Fruit fly (Drosophila melanogaster) whole organism, embryonic: ENCODE data around the gene Est-6.

Experiments
- Abd-B ChIP-seq: fragments of 200-800 bp; sonication (Bioruptor generic); optimal IDR thresholded peaks from 2 replicates; lab custom pipeline; 2018; ENCODE audit warnings: missing biosample characterization, mild to moderate bottlenecking, missing genetic modification characterization, moderate library complexity
- Aef1 ChIP-seq: fragments of 200-800 bp; sonication (Bioruptor generic); IDR thresholded peaks from 3 replicates; pipeline ENCODE4 v1.3.6; 2022; ENCODE audit warnings: missing biosample characterization, missing genetic modification characterization
- BEAF-32 ChIP-seq: fragments of 200-800 bp; sonication (Bioruptor generic); optimal IDR thresholded peaks from 3 replicates; lab custom pipeline; 2017; ENCODE audit warnings: missing biosample characterization, missing genetic modification characterization, mild to moderate bottlenecking, moderate library complexity, missing genetic modification reagents
- CG10543 ChIP-seq: fragments of 200-800 bp; sonication (Bioruptor generic); optimal IDR thresholded peaks from 3 replicates; lab custom pipeline; 2017; ENCODE audit warnings: missing biosample characterization, mild to moderate bottlenecking, missing genetic modification characterization, moderate library complexity
- CG11085 ChIP-seq: fragments of 200-800 bp; sonication (Bioruptor generic); IDR thresholded peaks from 2 replicates; pipeline ENCODE4 v1.3.6; 2022; ENCODE audit warnings: missing biosample characterization, missing genetic modification characterization
- CG11695 ChIP-seq: fragments of 200-800 bp; sonication (Bioruptor generic); IDR thresholded peaks from 3 replicates; pipeline ENCODE4 v1.3.6; 2022; ENCODE audit warnings: missing biosample characterization, missing genetic modification characterization
- CG12104 ChIP-seq: fragments of 200-800 bp; sonication (Bioruptor generic); optimal IDR thresholded peaks from 3 replicates; lab custom pipeline; 2016; ENCODE audit warnings: missing biosample characterization, missing genetic modification characterization
- CG14667 ChIP-seq: fragments of 200-800 bp; sonication (Bioruptor generic); IDR thresholded peaks from 2 replicates; pipeline ENCODE4 v1.3.6; 2022; ENCODE audit warnings: missing biosample characterization, missing genetic modification characterization
- CG14710 ChIP-seq: fragments of 200-800 bp; sonication (Bioruptor generic); optimal IDR thresholded peaks from 3 replicates; lab custom pipeline; 2019; ENCODE audit warnings: missing biosample characterization, mild to moderate bottlenecking, missing genetic modification characterization, moderate library complexity
- CG16815 ChIP-seq: fragments of 200-800 bp; sonication (Bioruptor generic); optimal IDR thresholded peaks from 3 replicates; lab custom pipeline; 2017; ENCODE audit warnings: missing biosample characterization, mild to moderate bottlenecking, missing genetic modification characterization
- CG2120 ChIP-seq: fragments of 200-800 bp; sonication (Bioruptor generic); optimal IDR thresholded peaks from 3 replicates; lab custom pipeline; 2016; ENCODE audit warnings: missing biosample characterization, missing genetic modification characterization
- CG34376 ChIP-seq: fragments of 200-800 bp; sonication (Bioruptor generic); optimal IDR thresholded peaks from 2 replicates; lab custom pipeline; 2018; ENCODE audit warnings: missing biosample characterization, mild to moderate bottlenecking, missing genetic modification characterization
- CG42726 ChIP-seq: fragments of 200-800 bp; sonication (Bioruptor generic); IDR thresholded peaks from 2 replicates; pipeline ENCODE4 v1.3.6; 2022; ENCODE audit warnings: missing biosample characterization, missing genetic modification characterization; ENCODE audit not compliant: partially characterized antibody
- CG4424 ChIP-seq: fragments of 200-800 bp; sonication (Bioruptor generic); optimal IDR thresholded peaks from 3 replicates; lab custom pipeline; 2016; ENCODE audit warnings: missing biosample characterization, missing genetic modification characterization
- CG7786 ChIP-seq: fragments of 200-800 bp; sonication (Bioruptor generic); optimal IDR thresholded peaks from 2 replicates; lab custom pipeline; 2016; ENCODE audit warnings: missing biosample characterization, missing genetic modification characterization
- CG7987 ChIP-seq: fragments of 200-800 bp; sonication (Bioruptor generic); optimal IDR thresholded peaks from 2 replicates; lab custom pipeline; 2018; ENCODE audit warnings: missing biosample characterization, mild to moderate bottlenecking, missing genetic modification characterization, moderate library complexity
- CG8478 ChIP-seq: fragments of >200 bp; optimal IDR thresholded peaks from 2 replicates; lab custom pipeline; 2018
- CG9727 ChIP-seq: fragments of 200-800 bp; sonication (Bioruptor generic); optimal IDR thresholded peaks from 3 replicates; lab custom pipeline; 2017; ENCODE audit warnings: missing biosample characterization, mild to moderate bottlenecking, missing genetic modification characterization
- CkIIα-i1 ChIP-seq: fragments of 200-800 bp; sonication (Bioruptor generic); IDR thresholded peaks from 2 replicates; pipeline ENCODE4 v1.3.6; 2022; ENCODE audit warnings: missing biosample characterization, missing genetic modification characterization
- Doc3 ChIP-seq: fragments of 200-800 bp; sonication (Bioruptor generic); IDR thresholded peaks from 3 replicates; pipeline ENCODE4 v1.3.6; 2022; ENCODE audit warnings: missing biosample characterization, missing genetic modification characterization; ENCODE audit not compliant: partially characterized antibody
- E2f2 ChIP-seq: fragments of 200-800 bp; sonication (Bioruptor generic); IDR thresholded peaks from 2 replicates; pipeline ENCODE4 v1.3.6; 2022; ENCODE audit warnings: missing biosample characterization, missing genetic modification characterization
- Ets65A ChIP-seq: fragments of 200-800 bp; sonication (Bioruptor generic); peaks from one replicate; lab custom pipeline; 2016; ENCODE audit warnings: missing biosample characterization, missing genetic modification characterization
- H15 ChIP-seq: fragments of 200-800 bp; sonication (Bioruptor generic); IDR thresholded peaks from 3 replicates; pipeline ENCODE4 v1.3.6; 2022; ENCODE audit warnings: missing biosample characterization, missing genetic modification characterization
- Hr78 ChIP-seq, 2 experiments: fragments of 200-800 bp in 1 of 2; fragments of >200 bp in 1 of 2; sonication (Bioruptor generic) in 1 of 2; optimal IDR thresholded peaks; 2 replicates each; lab custom pipeline; 2017 to 2019; ENCODE audit warnings: missing biosample characterization in 2 of 2, missing genetic modification characterization in 2 of 2, mild to moderate bottlenecking in 1 of 2, moderate library complexity in 1 of 2
- Hsf ChIP-seq: fragments of 200-800 bp; sonication (Bioruptor generic); optimal IDR thresholded peaks from 3 replicates; lab custom pipeline; 2016; ENCODE audit warnings: missing biosample characterization, missing genetic modification characterization
- Med ChIP-seq: fragments of 200-800 bp; sonication (Bioruptor generic); peaks from one replicate; lab custom pipeline; 2016; ENCODE audit warnings: missing biosample characterization, missing genetic modification characterization, mild to moderate bottlenecking, inconsistent platforms, moderate library complexity
- NFAT ChIP-seq: fragments of 200-800 bp; sonication (Bioruptor generic); IDR thresholded peaks from 2 replicates; pipeline ENCODE4 v1.3.6; 2022; ENCODE audit warnings: missing biosample characterization, missing genetic modification characterization
- NfI ChIP-seq: fragments of 200-800 bp; sonication (Bioruptor generic); optimal IDR thresholded peaks from 3 replicates; lab custom pipeline; 2018; ENCODE audit warnings: missing biosample characterization, mild to moderate bottlenecking, missing genetic modification characterization, moderate library complexity
- Pdp1 ChIP-seq, 2 experiments: fragments of 200-800 bp; sonication (Bioruptor generic); optimal IDR thresholded peaks; 3 replicates each; lab custom pipeline; 2016; ENCODE audit warnings: missing biosample characterization in 2 of 2, missing genetic modification characterization in 2 of 2, mild to moderate bottlenecking in 1 of 2, moderate library complexity in 1 of 2
- Usf ChIP-seq: fragments of 200-800 bp; sonication (Bioruptor generic); optimal IDR thresholded peaks from 2 replicates; lab custom pipeline; 2017; ENCODE audit warnings: missing genotype, missing biosample characterization, missing genetic modification characterization
- bigmax ChIP-seq: fragments of 200-800 bp; sonication (Bioruptor generic); optimal IDR thresholded peaks from 2 replicates; lab custom pipeline; 2018; ENCODE audit warnings: missing biosample characterization, mild to moderate bottlenecking, missing genetic modification characterization
- bowl ChIP-seq: fragments of 200-800 bp; sonication (Bioruptor generic); IDR thresholded peaks from 2 replicates; pipeline ENCODE4 v1.3.6; 2022; ENCODE audit warnings: missing biosample characterization, missing genetic modification characterization
- chinmo ChIP-seq: fragments of 200-800 bp; sonication (Bioruptor generic); IDR thresholded peaks from 4 replicates; pipeline ENCODE4 v1.3.6; 2022; ENCODE audit warnings: missing biosample characterization, missing genetic modification characterization; ENCODE audit not compliant: partially characterized antibody
- crol ChIP-seq: fragments of 200-800 bp; sonication (Bioruptor generic); IDR thresholded peaks from 2 replicates; pipeline ENCODE4 v1.3.6; 2022; ENCODE audit warnings: missing biosample characterization, missing genetic modification characterization
- disco-r ChIP-seq: fragments of 200-800 bp; sonication (Bioruptor generic); optimal IDR thresholded peaks from 2 replicates; lab custom pipeline; 2016; ENCODE audit warnings: missing biosample characterization, missing genetic modification characterization
- dm ChIP-seq: fragments of 200-800 bp; sonication (Bioruptor generic); optimal IDR thresholded peaks from 3 replicates; lab custom pipeline; 2016; ENCODE audit warnings: missing biosample characterization, missing genetic modification characterization
- esg ChIP-seq: fragments of 200-800 bp; sonication (Bioruptor generic); conservative IDR thresholded peaks from 2 replicates; pipeline ENCODE4 v1.3.6; 2022; ENCODE audit warnings: missing biosample characterization, missing genetic modification characterization
- gem ChIP-seq: fragments of 200-800 bp; sonication (Bioruptor generic); optimal IDR thresholded peaks from 2 replicates; lab custom pipeline; 2019; ENCODE audit warnings: missing biosample characterization, mild to moderate bottlenecking, missing genetic modification characterization, moderate library complexity
- nom ChIP-seq: fragments of 200-800 bp; sonication (Bioruptor generic); optimal IDR thresholded peaks from 2 replicates; lab custom pipeline; 2017; ENCODE audit warnings: missing biosample characterization, missing genetic modification characterization, mild to moderate bottlenecking, moderate library complexity, missing genetic modification reagents
- onecut ChIP-seq: fragments of 200-800 bp; sonication (Bioruptor generic); IDR thresholded peaks from 2 replicates; pipeline ENCODE4 v1.3.6; 2022; ENCODE audit warnings: missing biosample characterization, missing genetic modification characterization
- pb ChIP-seq: fragments of 200-800 bp; sonication (Bioruptor generic); optimal IDR thresholded peaks from 3 replicates; lab custom pipeline; 2016; ENCODE audit warnings: missing biosample characterization, missing genetic modification characterization
- pros ChIP-seq: fragments of 200-800 bp; sonication (Bioruptor generic); optimal IDR thresholded peaks from 3 replicates; lab custom pipeline; 2019; ENCODE audit warnings: missing biosample characterization, mild to moderate bottlenecking, missing genetic modification characterization, moderate library complexity
- row ChIP-seq: fragments of 200-800 bp; sonication (Bioruptor generic); IDR thresholded peaks from 3 replicates; pipeline ENCODE4 v1.3.6; 2022; ENCODE audit warnings: missing biosample characterization, missing genetic modification characterization
- so ChIP-seq: fragments of 200-800 bp; sonication (Bioruptor generic); IDR thresholded peaks from 3 replicates; pipeline ENCODE4 v1.3.6; 2022; ENCODE audit warnings: missing biosample characterization, missing genetic modification characterization
- sug ChIP-seq: fragments of 200-800 bp; optimal IDR thresholded peaks from 2 replicates; lab custom pipeline; 2019; ENCODE audit warnings: missing biosample characterization, mild to moderate bottlenecking, missing genetic modification characterization, moderate library complexity
- tio ChIP-seq: fragments of 200-800 bp; sonication (Bioruptor generic); optimal IDR thresholded peaks from 2 replicates; lab custom pipeline; 2017; ENCODE audit warnings: missing biosample characterization, missing genetic modification characterization, inconsistent platforms
- wek ChIP-seq: fragments of 200-800 bp; sonication (Bioruptor generic); optimal IDR thresholded peaks from 3 replicates; lab custom pipeline; 2018; ENCODE audit warnings: missing biosample characterization, mild to moderate bottlenecking, missing genetic modification characterization, moderate library complexity
- zen ChIP-seq: fragments of 200-800 bp; sonication (Bioruptor generic); optimal IDR thresholded peaks from 3 replicates; lab custom pipeline; 2018; ENCODE audit warnings: missing biosample characterization, mild to moderate bottlenecking, missing genetic modification characterization, moderate library complexity

The Est-6 gene

dm6 chr3L:12184564-12185034, 4.0 kb upstream of the Est-6 start, which contains the start of gene Miox:
Miox (plus strand) TSS chr3L:12184984.
- TF ChIP-seq CG11085 (GFP tag; lab: Robert Waterston, UW): no peak
- peak; percentile 65 for TF ChIP-seq CG34376 (GFP tag; lab: Kevin White, UChicago)
- TF ChIP-seq pb: no peak
- no peak for TF ChIP-seq Hr78 (GFP tag; optimal IDR thresholded peaks at IDR 0.05; lab: Kevin White, UChicago)
- TF ChIP-seq CG7987: peak; percentile 69
- peak; percentile 1 for TF ChIP-seq CG10543 (GFP tag; lab: Kevin White, UChicago)
- peak; percentile 16; the same call in 1 of the 2 replicates for TF ChIP-seq crol (GFP tag; lab: Robert Waterston, UW)
- peak; percentile 75 for TF ChIP-seq sug (tag; lab: Kevin White, UChicago)

- TF ChIP-seq Pdp1 (GFP tag; optimal IDR thresholded peaks at IDR 0.05; lab: Kevin White, UChicago): no peak
- no peak for TF ChIP-seq Usf
- TF ChIP-seq chinmo (GFP tag; lab: Robert Waterston, UW): no peak
- TF ChIP-seq H15 (GFP tag; lab: Robert Waterston, UW): no peak
- TF ChIP-seq Med (GFP tag; lab: Kevin White, UChicago): no peak
- TF ChIP-seq row (GFP tag; lab: Robert Waterston, UW): no peak
- TF ChIP-seq CG4424 (GFP tag; lab: Kevin White, UChicago): no peak
- TF ChIP-seq onecut: no peak
- TF ChIP-seq E2f2 (GFP tag; lab: Robert Waterston, UW): no peak
- TF ChIP-seq Aef1 (GFP tag; lab: Robert Waterston, UW): no peak
- TF ChIP-seq CG16815: no peak
- TF ChIP-seq esg: no peak
- TF ChIP-seq CG11695: no peak
- no peak for TF ChIP-seq gem (tag; lab: Kevin White, UChicago)
- TF ChIP-seq disco-r (GFP tag; lab: Kevin White, UChicago): no peak
- TF ChIP-seq CG9727 (GFP tag; lab: Kevin White, UChicago): no peak
- TF ChIP-seq bowl (GFP tag; lab: Robert Waterston, UW): no peak
- no peak for TF ChIP-seq Hsf (GFP tag; lab: Kevin White, UChicago)
- no peak for TF ChIP-seq NFAT
- no peak for TF ChIP-seq nom (GFP tag; lab: Kevin White, UChicago)
Measured at dm6 chr3L:12185336-12185735, 3.3 kb upstream of the Est-6 start.

DNA sequence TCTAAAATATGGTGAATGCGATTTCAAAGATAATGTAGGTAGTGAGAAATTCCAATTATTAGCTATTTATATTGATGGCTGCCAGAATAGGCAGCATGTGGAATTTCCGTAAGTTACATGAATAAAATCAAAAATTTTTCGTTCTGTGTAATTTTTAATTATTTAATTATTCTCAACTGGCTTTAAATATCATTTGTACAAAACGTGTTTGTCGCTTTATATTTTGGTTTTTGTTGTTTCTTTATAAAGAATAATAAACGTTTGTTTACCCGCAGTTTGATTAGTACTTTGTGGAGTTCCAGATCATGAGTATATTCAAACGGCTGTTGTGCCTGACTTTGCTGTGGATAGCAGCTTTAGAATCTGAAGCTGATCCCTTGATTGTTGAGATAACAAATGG, 1.8 kb downstream of the Est-6 start, which contains the start of gene Est-P:
Gene Est-P, plus strand, starts transcription at position 301 of the 400 bp plus-strand sequence.
- TF ChIP-seq CG8478 (lab: Kevin White, UChicago) (no peak), dm (GFP tag; lab: Kevin White, UChicago) (no peak), CG14667 (GFP tag; lab: Robert Waterston, UW) (no peak), CG11695 (no peak), zen (tag; lab: Kevin White, UChicago) (no peak), CG2120 (GFP tag; lab: Kevin White, UChicago) (no peak), Doc3 (no peak)

dm6 chr3L:12193485-12193884, 4.9 kb downstream of the Est-6 start, which contains the start of gene thoc6:
thoc6 (minus strand) TSS chr3L:12193688.
- no peak for TF ChIP-seq so (GFP tag; lab: Robert Waterston, UW)
- no peak for TF ChIP-seq CG7786 (GFP tag; lab: Kevin White, UChicago)
- TF ChIP-seq CG12104 (GFP tag; lab: Kevin White, UChicago): no peak
- no peak for TF ChIP-seq tio (GFP tag; lab: Kevin White, UChicago)
- TF ChIP-seq wek (GFP tag; lab: Kevin White, UChicago): no peak
- no peak for TF ChIP-seq pros (GFP tag; lab: Kevin White, UChicago)
- TF ChIP-seq BEAF-32: peak; percentile 21
- TF ChIP-seq bigmax (GFP tag; lab: Kevin White, UChicago): peak; percentile 38
- TF ChIP-seq CG14710: no peak
- no peak for TF ChIP-seq NfI (GFP tag; lab: Kevin White, UChicago)
- no peak for TF ChIP-seq CG42726 (GFP tag; lab: Robert Waterston, UW)
- TF ChIP-seq Abd-B: no peak
- TF ChIP-seq Ets65A (GFP tag; lab: Kevin White, UChicago): peak; percentile 44
- no peak for TF ChIP-seq CkIIα-i1 (GFP tag; lab: Robert Waterston, UW)
- TF ChIP-seq E2f2 (GFP tag; lab: Robert Waterston, UW): 0 out of 2 replicates have a peak, but pooled peaks have one; percentile 38
